Fruit fly (Drosophila melanogaster) ovary, adult (tissue): ENCODE results near the gene CG13306.

ENCODE experiments used
- CG17801 ChIP-seq: fragments of 200-800 bp; optimal IDR thresholded peaks from 2 replicates; lab custom pipeline; 2019; ENCODE audit warnings: missing biosample characterization, mild to moderate bottlenecking, missing genetic modification characterization, moderate library complexity; ENCODE audit not compliant: partially characterized antibody

The CG13306 gene

DNA sequence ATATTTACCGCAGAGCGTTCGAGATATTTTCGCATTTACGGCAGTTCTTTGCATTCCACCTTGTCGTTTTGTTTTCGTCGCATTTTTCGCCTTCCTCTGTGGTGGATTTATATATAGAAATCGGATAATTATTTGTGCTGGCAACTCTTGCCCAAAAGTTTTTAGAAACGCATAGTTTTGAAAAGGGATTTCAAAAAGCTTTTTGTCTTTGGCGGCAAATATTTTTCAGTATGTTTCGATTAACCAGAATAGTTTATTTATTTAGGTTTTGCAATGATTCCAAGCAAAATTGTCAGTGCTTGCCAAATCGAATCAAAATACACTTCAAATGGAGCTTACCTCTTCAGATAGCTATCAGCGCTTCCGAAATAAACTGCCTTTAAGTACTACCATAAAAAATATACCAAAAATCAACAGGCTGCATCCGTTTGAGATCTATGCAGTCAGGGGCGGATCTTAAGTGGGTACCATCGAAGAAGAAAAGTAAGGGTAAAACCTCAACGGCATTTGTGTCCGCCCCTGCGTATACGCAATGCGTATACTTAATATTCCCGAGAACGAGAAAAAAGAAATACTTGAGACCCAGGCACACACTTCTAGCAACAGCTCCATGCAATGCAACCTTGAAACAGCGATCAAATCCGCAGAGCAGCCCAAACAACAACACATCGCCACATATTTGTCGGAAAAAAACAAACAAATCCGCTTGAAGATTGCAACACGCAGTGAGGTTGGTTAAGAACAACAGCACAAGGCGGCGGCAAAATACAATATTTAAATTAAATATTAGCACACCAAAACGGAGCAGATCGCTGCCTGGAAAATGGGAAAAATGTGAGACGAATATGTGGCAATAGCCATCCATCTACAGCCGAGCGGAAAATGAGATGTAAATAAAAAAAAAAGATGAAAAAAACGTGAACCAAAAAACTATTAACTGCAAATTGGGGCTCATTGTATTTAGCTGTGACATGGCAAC, at the start of gene CG13306:
Gene CG13306, minus strand, starts transcription at position 51 of the 979 bp plus-strand sequence.
- no peak for TF ChIP-seq CG17801 (GFP tag; lab: Kevin White, UChicago)

DNA sequence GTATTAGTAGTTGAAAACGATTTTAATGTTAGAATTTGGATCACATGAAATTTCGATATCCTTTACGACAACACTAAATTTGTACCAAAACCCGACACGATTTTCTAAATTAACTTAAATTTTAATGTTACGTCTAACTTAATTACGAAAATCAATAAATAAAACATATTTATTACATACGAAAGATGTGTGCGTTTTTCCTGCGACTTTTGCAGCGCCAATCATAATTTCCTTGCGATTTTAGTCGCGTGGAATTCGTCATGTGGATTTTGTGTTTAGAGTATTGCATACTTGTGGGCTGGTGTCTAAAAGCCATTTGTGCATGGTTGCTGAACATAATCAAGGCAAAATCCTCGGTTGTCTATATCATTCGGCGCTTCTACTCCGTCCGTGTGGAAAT, 49.0 kb upstream of the CG13306 start:
- no peak for TF ChIP-seq CG17801 (GFP tag; lab: Kevin White, UChicago)

DNA sequence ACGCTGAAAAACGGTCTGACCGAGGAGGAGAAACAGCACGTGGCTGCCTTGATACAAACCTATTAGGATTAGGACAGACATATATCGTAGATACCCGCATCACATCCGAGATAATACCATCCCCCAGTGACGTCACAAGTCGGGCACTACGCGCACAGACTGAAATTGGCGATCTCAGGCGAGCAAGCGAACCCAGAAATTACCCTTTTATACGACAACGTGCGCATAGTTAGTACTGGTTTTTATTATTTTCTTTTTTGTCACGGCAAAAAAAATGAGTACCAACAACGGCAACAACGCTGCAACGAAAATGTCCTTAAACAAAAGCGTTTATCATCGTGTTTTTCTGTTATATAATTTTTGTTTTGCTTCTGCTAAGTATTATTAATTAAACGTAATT, 48.6 kb upstream of the CG13306 start:
- no peak for TF ChIP-seq CG17801 (GFP tag; lab: Kevin White, UChicago)

DNA sequence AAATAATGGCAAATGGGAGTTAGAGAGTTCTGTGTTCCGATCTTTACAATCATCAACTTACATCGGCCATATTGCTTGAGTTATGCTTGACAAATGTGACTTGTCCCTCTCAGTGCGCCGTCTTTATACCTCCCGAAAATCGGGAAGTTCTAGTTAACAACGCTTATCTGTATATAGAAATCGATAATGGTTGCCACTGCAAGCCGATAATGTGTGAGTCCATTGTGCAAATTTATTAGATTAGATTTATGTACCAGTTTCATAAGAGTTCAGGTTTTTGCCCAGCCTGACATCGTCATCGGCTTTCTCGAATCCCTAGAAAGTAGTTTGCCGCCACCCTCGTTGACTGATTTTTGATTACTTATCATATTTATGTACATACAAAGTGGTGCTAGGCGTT, 38.9 kb upstream of the CG13306 start, which contains the start of gene Acbp5:
Gene Acbp5, minus strand, starts transcription at position 101 of the 400 bp plus-strand sequence.
- TF ChIP-seq CG17801 (GFP tag; lab: Kevin White, UChicago), result no peak

DNA sequence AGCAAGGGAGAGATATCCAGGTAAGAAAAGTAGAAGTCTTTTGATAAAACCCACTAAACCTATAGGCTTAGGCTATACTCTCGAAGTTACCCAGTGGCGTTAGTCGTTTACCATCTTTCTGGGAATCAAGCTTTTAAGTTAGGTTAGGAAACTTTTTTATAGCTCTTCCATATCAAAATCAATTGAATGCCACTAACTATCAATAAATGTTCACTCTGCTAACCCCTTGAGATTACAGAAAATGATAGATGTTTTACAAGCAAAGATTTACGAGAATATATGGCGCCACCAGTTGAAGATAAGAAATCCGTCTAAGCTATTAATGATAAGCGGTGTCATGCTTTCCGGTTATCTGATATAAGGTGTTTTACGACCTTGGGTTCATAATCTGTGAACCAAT, 38.2 kb upstream of the CG13306 start:
- no peak for TF ChIP-seq CG17801 (GFP tag; lab: Kevin White, UChicago)

DNA sequence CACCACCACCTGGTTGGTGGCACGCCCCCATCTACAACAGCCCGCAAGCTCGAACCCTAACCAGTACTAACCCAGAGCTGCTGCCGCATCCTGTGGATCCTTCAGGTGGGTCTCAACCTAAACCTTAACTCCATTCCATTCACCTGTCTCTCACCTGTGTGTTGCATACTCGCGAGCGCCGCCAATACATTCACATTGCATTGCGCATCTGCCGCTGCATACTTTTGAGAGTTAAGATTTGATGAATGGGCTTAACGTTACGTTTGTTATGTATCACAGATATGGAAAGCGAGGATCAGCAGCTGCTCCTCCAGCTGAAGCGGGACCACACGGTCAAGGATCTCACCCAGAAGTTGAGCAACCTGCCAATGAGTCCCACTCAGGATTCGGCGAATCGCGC, 37.7 kb upstream of the CG13306 start:
- no peak for TF ChIP-seq CG17801 (GFP tag; lab: Kevin White, UChicago)

DNA sequence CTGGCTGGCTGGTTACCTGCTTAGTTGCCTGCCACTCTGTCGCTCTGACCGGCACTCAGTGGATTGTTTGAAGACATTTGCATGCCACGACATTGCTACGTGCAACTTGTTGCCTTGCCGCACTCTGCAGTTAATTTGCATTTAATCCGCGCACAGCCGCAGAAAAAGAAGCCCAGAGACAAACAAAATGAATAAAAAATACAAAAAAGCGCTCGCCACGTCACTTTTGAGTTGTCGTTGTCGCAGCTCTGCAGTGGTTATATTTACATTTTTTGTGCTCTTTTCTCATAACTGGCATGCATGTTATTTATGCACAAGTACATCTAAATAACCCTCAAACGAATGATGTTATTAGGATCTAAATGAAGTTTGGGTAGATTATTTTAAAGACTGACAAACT, 33.8 kb upstream of the CG13306 start:
- no peak for TF ChIP-seq CG17801 (GFP tag; lab: Kevin White, UChicago)

DNA sequence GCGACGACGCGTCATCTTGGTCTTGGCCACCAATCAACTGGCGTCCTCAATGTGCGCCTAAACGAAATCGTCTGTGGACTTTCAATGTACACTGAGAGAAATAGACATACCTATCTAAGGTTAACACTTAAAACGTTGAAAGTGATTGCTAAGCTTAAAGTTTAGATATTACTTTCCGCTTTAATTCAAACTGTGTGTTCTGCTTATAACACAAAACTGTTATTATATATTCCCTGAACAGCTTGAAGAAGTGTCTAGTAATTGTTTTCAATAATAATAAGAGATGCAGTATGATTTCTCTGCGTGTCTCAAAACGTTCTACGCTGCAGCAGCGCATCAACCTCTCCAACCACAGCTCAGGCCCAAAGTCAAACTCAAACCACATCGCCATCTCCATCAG, 32.5 kb upstream of the CG13306 start:
- no peak for TF ChIP-seq CG17801 (GFP tag; lab: Kevin White, UChicago)

DNA sequence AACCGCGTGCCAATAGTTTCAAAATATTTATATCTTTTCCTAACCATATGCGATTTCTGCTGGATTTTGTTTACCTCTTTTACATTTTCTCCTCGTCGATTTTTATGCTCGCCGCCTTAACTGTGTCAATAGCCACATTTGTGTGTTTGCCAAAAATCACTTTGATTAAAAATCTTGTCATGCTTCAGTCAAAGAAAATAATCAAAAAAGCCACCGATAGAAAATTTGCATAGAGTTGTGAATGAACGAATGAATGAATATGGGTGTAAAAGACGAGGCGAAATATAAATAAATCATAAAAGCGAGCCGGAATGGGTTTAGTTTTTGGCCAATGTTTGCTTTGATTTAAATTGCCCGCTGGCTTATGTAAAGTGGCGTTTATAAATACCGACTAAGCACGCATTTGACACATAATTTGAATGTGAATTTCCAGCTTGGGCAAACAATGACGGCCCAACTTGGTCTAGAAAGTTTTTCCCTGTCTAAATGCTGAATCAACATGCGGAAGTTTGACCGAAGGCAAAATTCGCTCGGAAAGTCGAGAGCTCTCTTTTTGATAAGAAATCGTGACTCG, 31.3 kb upstream of the CG13306 start:
- TF ChIP-seq CG17801 (GFP tag; lab: Kevin White, UChicago), result no peak

DNA sequence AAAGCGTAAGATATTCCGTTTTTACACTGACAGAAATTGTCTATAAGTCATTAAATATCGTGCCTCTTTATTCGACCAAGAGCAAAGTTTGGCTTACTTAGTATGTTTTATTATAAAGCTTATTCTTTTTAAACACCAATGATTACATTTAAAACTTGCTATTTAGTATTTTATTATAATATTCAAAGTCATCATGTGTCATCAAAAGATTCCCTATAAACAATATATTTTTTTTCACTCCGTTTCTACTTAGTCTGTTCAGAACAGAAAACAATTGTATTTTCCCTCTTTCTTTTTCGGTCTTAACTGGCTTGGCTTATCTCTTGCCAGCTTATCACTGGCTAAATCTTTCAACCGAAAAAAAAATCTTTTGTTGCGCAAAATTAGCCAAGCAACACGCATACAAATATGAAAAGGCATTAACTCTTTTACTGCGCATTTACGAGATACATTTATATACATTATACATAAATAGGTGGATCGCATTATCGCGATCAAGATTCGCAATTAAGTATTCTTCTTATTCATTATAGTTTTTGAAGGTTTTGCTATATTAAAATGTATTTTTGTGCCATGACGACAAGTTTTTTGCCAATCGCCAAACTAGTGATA, 27.9 kb upstream of the CG13306 start:
- no peak for TF ChIP-seq CG17801 (GFP tag; lab: Kevin White, UChicago)

DNA sequence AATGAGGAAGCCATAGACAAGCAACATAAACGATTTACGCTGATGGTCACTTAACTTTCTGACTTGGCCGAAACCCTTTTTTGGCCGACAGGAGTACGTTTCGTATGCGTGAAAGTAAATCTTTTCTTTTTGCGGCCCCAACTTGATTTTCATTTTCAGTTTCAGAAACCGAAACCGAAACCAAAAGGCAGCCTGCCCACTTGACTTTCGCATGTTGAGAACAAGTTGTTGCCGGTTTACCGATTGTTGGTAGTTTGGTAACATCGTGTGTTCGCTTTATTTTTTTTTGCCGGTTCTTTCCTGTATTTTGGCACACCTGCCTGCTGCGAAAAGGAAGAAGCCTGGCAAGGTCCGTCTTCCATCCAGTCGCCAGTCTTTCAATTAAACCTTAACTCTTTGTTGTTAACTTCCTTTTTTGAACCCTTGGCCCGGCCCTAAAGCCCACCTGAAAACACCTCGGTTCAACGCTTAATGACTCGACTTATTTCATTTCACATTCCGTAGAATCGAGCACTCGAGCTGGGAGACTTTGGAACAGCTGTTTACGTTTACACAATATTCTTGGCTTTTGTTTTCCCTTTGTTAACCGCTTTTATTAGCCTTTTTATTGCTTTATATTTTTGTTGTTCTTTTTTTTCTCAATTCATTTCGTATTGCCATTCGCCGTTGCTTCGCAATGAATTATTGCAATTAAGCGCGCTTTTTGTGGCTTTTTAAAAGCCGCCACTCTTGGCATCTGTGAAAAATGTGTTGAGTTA, 25.6 kb upstream of the CG13306 start:
- peak; percentile 85 for TF ChIP-seq CG17801 (GFP tag; lab: Kevin White, UChicago)

DNA sequence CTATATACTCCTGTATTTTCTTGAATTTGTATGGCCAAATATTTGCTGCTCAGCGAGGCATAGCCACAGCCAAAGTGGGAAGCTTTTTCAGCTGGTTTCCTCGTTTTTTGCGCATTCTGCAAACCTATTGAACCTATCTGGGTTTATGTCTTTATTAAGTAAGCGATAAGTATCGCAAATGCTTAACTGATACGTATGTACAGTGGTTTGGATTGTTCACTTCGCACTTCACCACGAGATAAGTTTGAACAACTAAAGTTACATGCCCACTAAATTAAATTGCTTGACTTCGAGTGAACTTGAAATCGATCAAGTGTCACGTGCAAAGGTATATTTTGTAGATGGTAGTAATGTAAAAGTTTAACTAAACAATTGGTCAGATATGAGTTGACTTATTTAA, 24.2 kb upstream of the CG13306 start:
- TF ChIP-seq CG17801 (GFP tag; lab: Kevin White, UChicago), result no peak

DNA sequence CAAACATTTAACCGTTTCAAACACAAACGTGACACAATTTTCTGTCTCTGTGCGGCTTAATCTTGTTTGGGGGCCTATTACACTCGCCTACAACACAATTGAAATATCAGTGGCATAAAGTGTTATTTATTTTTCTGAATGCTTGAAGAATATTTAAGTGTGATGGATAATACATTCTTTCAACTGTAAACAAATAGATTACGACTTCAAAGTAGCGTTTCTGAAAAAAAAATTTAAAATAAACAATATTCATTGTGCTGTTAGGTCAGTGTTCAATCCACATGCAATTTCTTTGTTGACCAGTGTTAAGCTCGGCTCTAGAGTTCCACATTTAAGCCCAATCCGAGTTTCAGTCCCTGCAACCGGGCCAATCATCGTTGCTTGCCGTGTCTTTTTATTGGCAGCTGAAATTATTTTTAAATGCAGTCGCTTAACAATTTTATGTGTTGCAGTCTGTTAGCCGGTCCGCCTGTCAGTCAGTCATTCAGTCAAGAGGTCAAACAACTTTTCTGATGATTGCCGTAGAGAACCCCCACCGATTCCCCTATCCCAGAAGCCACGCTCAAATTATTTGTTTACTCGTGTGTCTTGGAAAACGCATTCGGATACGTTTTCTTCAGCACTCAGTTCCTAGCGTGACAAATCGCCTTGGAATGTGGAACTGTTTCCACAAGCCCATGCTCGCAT, 23.6 kb upstream of the CG13306 start:
- TF ChIP-seq CG17801 (GFP tag; lab: Kevin White, UChicago), result peak; percentile 85

DNA sequence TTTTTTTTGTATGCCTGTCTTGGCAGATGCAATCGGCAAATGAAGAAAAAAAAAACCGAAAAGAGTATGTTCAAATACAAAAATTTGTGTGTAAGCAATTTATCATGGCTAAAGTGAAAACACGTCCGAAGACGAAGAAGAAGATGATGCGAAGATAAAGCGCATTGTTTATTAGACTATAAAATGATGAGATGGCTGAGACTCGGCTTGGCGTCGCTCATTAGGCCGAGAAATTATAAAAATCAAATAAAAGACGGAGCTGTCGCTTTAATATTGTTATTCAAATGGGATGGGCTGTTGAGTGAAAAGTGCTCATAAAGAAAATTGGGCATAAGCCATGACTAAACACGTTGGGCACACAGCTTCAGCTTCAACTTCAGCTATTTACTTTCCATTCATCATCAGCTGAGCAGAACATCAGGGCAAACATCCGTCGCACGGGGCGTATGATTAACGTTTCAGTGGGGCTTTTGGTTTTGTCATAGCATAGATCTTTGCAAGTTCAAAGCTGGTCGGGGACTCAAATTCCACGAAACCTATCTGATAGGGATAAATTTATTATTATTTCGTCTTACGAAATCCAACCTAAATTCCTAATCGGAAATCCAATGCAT, 21.2 kb upstream of the CG13306 start:
- TF ChIP-seq CG17801 (GFP tag; lab: Kevin White, UChicago), result no peak
